Fruit fly (Drosophila melanogaster): Measurements from ENCODE around the gene eIF4E3.
"Not testable (repeated sequence)": the region's sequence is repeated elsewhere in the genome, so short reads cannot be mapped to it uniquely, and the experiment has no call there.

eIF4E3 gene

dm6 chr3L:8210596-8210995, 18.4 kb upstream of the eIF4E3 start, which contains the start of gene tut:
tut (minus strand) TSS chr3L:8210743.
- TF ChIP-seq EcR (GFP tag; optimal IDR thresholded peaks at IDR 0.05) (no peak), Dll (optimal IDR thresholded peaks at IDR 0.05) (no peak), pan (optimal IDR thresholded peaks at IDR 0.05) (no peak), psq (optimal IDR thresholded peaks at IDR 0.05) (no peak), usp (GFP tag; optimal IDR thresholded peaks at IDR 0.05) (no peak), CG8478 (optimal IDR thresholded peaks at IDR 0.05) (no peak)

DNA sequence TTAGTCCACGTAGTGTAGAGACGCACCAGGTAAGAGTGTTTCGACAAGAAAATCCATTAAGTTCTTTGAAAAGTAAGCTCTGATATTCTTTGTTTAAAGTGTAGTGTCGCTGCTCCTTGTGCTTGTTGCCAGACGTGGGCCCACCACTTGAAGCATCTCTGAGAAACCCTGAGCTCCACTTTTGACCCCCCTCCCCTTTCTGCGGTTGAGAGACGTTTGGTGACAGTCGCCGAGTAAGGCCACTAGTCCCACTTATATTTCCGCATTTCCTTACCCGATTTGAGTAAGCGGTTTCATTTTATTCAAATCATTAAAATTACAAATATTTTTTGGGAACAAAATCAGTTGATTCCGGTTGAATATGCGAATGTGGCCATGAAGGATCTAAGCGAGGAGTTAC, 17.4 kb upstream of the eIF4E3 start, which contains the start of gene CG8006:
CG8006 (plus strand) TSS at position 301 of the 400 bp plus-strand sequence.
- TF ChIP-seq psq (optimal IDR thresholded peaks at IDR 0.05) (no peak), Dll (optimal IDR thresholded peaks at IDR 0.05) (no peak), EcR (GFP tag; optimal IDR thresholded peaks at IDR 0.05) (no peak), pan (optimal IDR thresholded peaks at IDR 0.05) (no peak), usp (GFP tag; optimal IDR thresholded peaks at IDR 0.05) (no peak), CG8478 (optimal IDR thresholded peaks at IDR 0.05) (no peak)

DNA sequence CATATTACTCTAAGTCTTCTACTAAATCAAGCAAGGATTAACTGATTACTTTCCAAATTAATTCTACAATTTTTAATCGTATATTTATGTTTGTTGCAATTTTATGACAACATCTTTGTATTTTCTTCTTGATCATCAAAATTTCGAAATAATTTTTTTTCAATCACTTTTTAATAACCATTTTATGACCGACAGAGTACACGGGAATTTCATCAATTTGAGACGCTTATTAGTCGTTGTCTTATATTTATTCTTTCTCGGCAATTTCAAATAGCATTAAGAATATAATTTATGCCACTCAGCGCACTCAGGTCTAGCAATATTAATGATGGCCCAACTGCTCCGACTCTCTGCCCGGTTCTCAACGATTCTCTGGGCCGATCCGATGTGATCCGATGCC, 14.0 kb upstream of the eIF4E3 start, which contains the start of gene CG8012:
CG8012 (plus strand) TSS at position 301 of the 400 bp plus-strand sequence.
- TF ChIP-seq CG8478 (optimal IDR thresholded peaks at IDR 0.05) (no peak), pan (optimal IDR thresholded peaks at IDR 0.05) (no peak), Dll (optimal IDR thresholded peaks at IDR 0.05) (no peak), EcR (GFP tag; optimal IDR thresholded peaks at IDR 0.05) (no peak), usp (GFP tag; optimal IDR thresholded peaks at IDR 0.05) (no peak), psq (optimal IDR thresholded peaks at IDR 0.05) (no peak)

DNA sequence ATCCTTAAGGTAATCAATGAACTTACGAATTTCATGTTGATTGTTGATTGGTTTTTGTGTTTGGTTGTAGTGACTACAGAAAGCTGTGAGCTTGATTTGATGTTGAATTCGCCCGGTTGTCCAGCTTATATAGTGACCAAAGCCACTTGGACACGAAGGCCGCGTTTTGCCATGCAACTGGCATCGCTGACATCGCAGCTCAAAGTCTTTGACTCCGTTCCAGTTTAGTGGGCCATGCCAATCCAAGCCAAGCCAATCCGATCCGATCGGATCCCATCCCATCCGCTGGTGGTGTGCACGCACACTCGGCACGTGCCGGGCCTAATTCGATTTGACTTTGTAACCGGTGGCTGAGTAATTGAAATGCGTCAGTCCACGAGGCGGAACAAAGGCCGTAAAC, 10.1 kb upstream of the eIF4E3 start, which contains the start of gene CG13674:
CG13674 (minus strand) TSS at position 101 of the 400 bp plus-strand sequence.
- TF ChIP-seq psq (optimal IDR thresholded peaks at IDR 0.05) (no peak), EcR (GFP tag; optimal IDR thresholded peaks at IDR 0.05) (no peak), pan (optimal IDR thresholded peaks at IDR 0.05) (no peak), CG8478 (optimal IDR thresholded peaks at IDR 0.05) (no peak), usp (GFP tag; optimal IDR thresholded peaks at IDR 0.05) (no peak), Dll (optimal IDR thresholded peaks at IDR 0.05) (no peak)

DNA sequence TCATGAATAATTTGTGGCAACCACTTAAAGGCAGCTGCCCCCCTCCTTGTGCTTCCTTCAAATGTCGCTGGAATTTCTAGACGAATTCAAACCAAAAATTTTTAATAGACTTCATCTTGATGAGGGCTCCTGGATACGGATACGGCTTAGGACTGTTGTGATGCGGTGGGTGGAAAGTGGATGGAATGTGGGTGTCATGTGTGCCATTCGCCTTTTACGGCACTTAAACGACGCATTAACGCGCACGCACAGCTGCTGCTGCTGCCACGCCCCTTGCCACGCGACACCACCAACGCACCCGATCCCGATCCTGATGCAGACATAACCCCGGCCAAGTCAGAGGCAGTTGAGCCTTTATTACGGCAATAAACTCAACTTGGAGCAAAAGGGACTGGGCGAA, 9.3 kb upstream of the eIF4E3 start:
- TF ChIP-seq CG8478 (optimal IDR thresholded peaks at IDR 0.05) = no peak
- no peak for TF ChIP-seq Dll (optimal IDR thresholded peaks at IDR 0.05)
- TF ChIP-seq psq (optimal IDR thresholded peaks at IDR 0.05) = no peak
- no peak for TF ChIP-seq pan (optimal IDR thresholded peaks at IDR 0.05)
- TF ChIP-seq usp (GFP tag; optimal IDR thresholded peaks at IDR 0.05) = no peak
- TF ChIP-seq EcR (GFP tag; optimal IDR thresholded peaks at IDR 0.05) = no peak

- TF ChIP-seq CG8478 (optimal IDR thresholded peaks at IDR 0.05) (no peak), pan (optimal IDR thresholded peaks at IDR 0.05) (no peak), psq (optimal IDR thresholded peaks at IDR 0.05) (no peak), EcR (GFP tag; optimal IDR thresholded peaks at IDR 0.05) (no peak), Dll (optimal IDR thresholded peaks at IDR 0.05) (no peak), usp (GFP tag; optimal IDR thresholded peaks at IDR 0.05) (no peak)
These were observed 7.2 kb upstream of the eIF4E3 start, which contains the start of gene CG13678 for dm6 chr3L:8221835-8222234. CG13678 (plus strand) TSS chr3L:8222141.

dm6 chr3L:8238347-8238746, 9.3 kb downstream of the eIF4E3 start, which contains the start of gene Dscam4:
Dscam4 (plus strand) TSS chr3L:8238647.
- not testable (repeated sequence) for TF ChIP-seq EcR (GFP tag; optimal IDR thresholded peaks at IDR 0.05); pan (optimal IDR thresholded peaks at IDR 0.05); Dll (optimal IDR thresholded peaks at IDR 0.05)

- no peak for TF ChIP-seq usp (GFP tag; optimal IDR thresholded peaks at IDR 0.05)
- TF ChIP-seq pan (optimal IDR thresholded peaks at IDR 0.05) = no peak
- no peak for TF ChIP-seq psq (optimal IDR thresholded peaks at IDR 0.05)
- no peak for TF ChIP-seq Dll (optimal IDR thresholded peaks at IDR 0.05)
- no peak for TF ChIP-seq EcR (GFP tag; optimal IDR thresholded peaks at IDR 0.05)
- TF ChIP-seq CG8478 (optimal IDR thresholded peaks at IDR 0.05) = no peak
These were observed 11.5 kb downstream of the eIF4E3 start, which contains the start of gene CG7213 for dm6 chr3L:8240501-8240900. CG7213 (minus strand) TSS chr3L:8240601.

DNA sequence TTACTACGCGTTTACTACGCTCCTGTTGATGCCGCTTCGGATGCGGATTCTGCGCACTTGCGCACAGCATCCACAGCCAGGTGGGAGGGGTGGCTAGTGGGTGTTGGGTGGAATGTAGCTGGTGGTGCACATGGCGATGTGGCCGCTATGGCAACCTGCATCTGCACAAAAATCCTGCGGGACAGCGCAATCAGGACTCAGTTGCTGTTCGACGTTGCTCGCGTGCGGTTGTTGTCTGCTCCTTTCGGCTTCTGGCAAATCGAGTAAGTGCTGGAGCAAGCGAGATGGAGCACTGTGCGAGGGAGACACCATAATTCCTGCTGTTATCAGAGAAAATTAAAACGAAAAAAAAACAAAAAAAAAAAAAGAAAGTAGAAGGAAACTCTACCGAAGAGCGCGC, 11.9 kb downstream of the eIF4E3 start:
- TF ChIP-seq psq (optimal IDR thresholded peaks at IDR 0.05) = no peak
- TF ChIP-seq pan (optimal IDR thresholded peaks at IDR 0.05) = no peak
- TF ChIP-seq EcR (GFP tag; optimal IDR thresholded peaks at IDR 0.05) = no peak

Measured in whole organism.